Worm (Caenorhabditis elegans) whole organism, late embryonic: ENCODE data around the gene C43C3.4.

Experiments
- K02D7.2 ChIP-seq: sonication (generic microtip); optimal IDR thresholded peaks from 2 replicates; lab custom pipeline; 2017; ENCODE audit warnings: mild to moderate bottlenecking, missing genetic modification characterization, missing compliant biosample characterization
- K09A11.1 ChIP-seq: sonication (generic microtip); optimal IDR thresholded peaks from 2 replicates; lab custom pipeline; 2017; ENCODE audit warnings: antibody characterized with exemption, mild to moderate bottlenecking, missing genetic modification characterization, missing compliant biosample characterization; ENCODE audit not compliant: insufficient read depth
- T23F11.4 ChIP-seq: fragments of 200-800 bp; sonication (Bioruptor generic); optimal IDR thresholded peaks from 2 replicates; lab custom pipeline; 2018; ENCODE audit warnings: mild to moderate bottlenecking, missing genetic modification characterization, missing compliant biosample characterization
- ceh-18 ChIP-seq: sonication (generic microtip); optimal IDR thresholded peaks from 2 replicates; lab custom pipeline; 2016; ENCODE audit warnings: missing genetic modification characterization, missing compliant biosample characterization
- ceh-19 ChIP-seq: fragments of 200-800 bp; sonication (Bioruptor generic); optimal IDR thresholded peaks from 2 replicates; lab custom pipeline; 2018; ENCODE audit warnings: mild to moderate bottlenecking, missing genetic modification characterization, missing compliant biosample characterization
- ceh-31 ChIP-seq: sonication (generic microtip); optimal IDR thresholded peaks from 2 replicates; lab custom pipeline; 2016; ENCODE audit warnings: missing genetic modification characterization, missing compliant biosample characterization
- ceh-48 ChIP-seq: sonication (generic microtip); optimal IDR thresholded peaks from 2 replicates; lab custom pipeline; 2016; ENCODE audit warnings: missing genetic modification characterization, inconsistent platforms, missing compliant biosample characterization
- elt-2 ChIP-seq: sonication (generic microtip); optimal IDR thresholded peaks from 2 replicates; lab custom pipeline; 2016; ENCODE audit warnings: missing genetic modification reagents, missing genetic modification characterization, missing compliant biosample characterization
- elt-4 ChIP-seq: sonication (generic microtip); optimal IDR thresholded peaks from 2 replicates; lab custom pipeline; 2016; ENCODE audit warnings: missing genetic modification characterization, missing compliant biosample characterization
- ets-4 ChIP-seq: sonication (generic microtip); optimal IDR thresholded peaks from 2 replicates; lab custom pipeline; 2016; ENCODE audit warnings: missing genetic modification characterization, missing compliant biosample characterization
- fkh-6 ChIP-seq: sonication (generic microtip); optimal IDR thresholded peaks from 2 replicates; lab custom pipeline; 2016; ENCODE audit warnings: missing genetic modification characterization, missing compliant biosample characterization
- hlh-13 ChIP-seq: fragments of 200-800 bp; sonication (Bioruptor generic); optimal IDR thresholded peaks from 2 replicates; lab custom pipeline; 2018; ENCODE audit warnings: mild to moderate bottlenecking, missing genetic modification characterization, missing compliant biosample characterization
- hlh-15 ChIP-seq: sonication (generic microtip); optimal IDR thresholded peaks from 2 replicates; lab custom pipeline; 2016; ENCODE audit warnings: missing genetic modification characterization, missing compliant biosample characterization
- hlh-6 ChIP-seq: sonication (generic microtip); optimal IDR thresholded peaks from 2 replicates; lab custom pipeline; 2016; ENCODE audit warnings: missing genotype, missing genetic modification characterization, missing compliant biosample characterization
- hlh-8 ChIP-seq: sonication (generic microtip); optimal IDR thresholded peaks from 2 replicates; lab custom pipeline; 2016; ENCODE audit warnings: missing genotype, missing genetic modification characterization, missing compliant biosample characterization
- lim-6 ChIP-seq: sonication (generic microtip); optimal IDR thresholded peaks from 2 replicates; lab custom pipeline; 2016; ENCODE audit warnings: missing genetic modification characterization, missing compliant biosample characterization
- madf-2 ChIP-seq: sonication (generic microtip); optimal IDR thresholded peaks from 2 replicates; lab custom pipeline; 2017; ENCODE audit warnings: missing genetic modification characterization, missing compliant biosample characterization
- nhr-232 ChIP-seq: sonication (generic microtip); optimal IDR thresholded peaks from 2 replicates; lab custom pipeline; 2016; ENCODE audit warnings: missing genetic modification characterization, missing compliant biosample characterization
- npax-4 ChIP-seq: sonication (generic microtip); optimal IDR thresholded peaks from 2 replicates; lab custom pipeline; 2016; ENCODE audit warnings: missing genetic modification characterization, missing compliant biosample characterization
- odd-2 ChIP-seq: sonication (generic microtip); optimal IDR thresholded peaks from 2 replicates; lab custom pipeline; 2017; ENCODE audit warnings: antibody characterized with exemption, mild to moderate bottlenecking, missing genetic modification characterization, missing compliant biosample characterization
- pag-3 ChIP-seq: sonication (generic microtip); optimal IDR thresholded peaks from 2 replicates; lab custom pipeline; 2016; ENCODE audit warnings: missing compliant biosample characterization, missing genetic modification characterization, borderline replicate concordance
- pat-9 ChIP-seq: fragments of 200-800 bp; sonication (Bioruptor generic); optimal IDR thresholded peaks from 2 replicates; lab custom pipeline; 2018; ENCODE audit warnings: mild to moderate bottlenecking, missing genetic modification characterization, moderate library complexity, missing compliant biosample characterization
- pha-2 ChIP-seq: sonication (generic microtip); optimal IDR thresholded peaks from 2 replicates; lab custom pipeline; 2017; ENCODE audit warnings: mild to moderate bottlenecking, missing genetic modification characterization, missing compliant biosample characterization
- pha-4 ChIP-seq: fragments of 150-350 bp; optimal IDR thresholded peaks from 2 replicates; lab custom pipeline; 2018; ENCODE audit warnings: missing biosample characterization, missing genetic modification reagents, missing genetic modification characterization
- sdc-2 ChIP-seq: sonication (generic microtip); optimal IDR thresholded peaks from 2 replicates; lab custom pipeline; 2016; ENCODE audit warnings: missing genotype, missing genetic modification characterization, missing compliant biosample characterization
- sox-2 ChIP-seq: fragments of 200-800 bp; sonication (Bioruptor generic); IDR thresholded peaks from 2 replicates; pipeline ENCODE4 v1.3.6; 2022; ENCODE audit warnings: missing genetic modification reagents, missing genetic modification characterization, missing compliant biosample characterization
- sox-4 ChIP-seq: sonication (generic microtip); optimal IDR thresholded peaks from 2 replicates; lab custom pipeline; 2017; ENCODE audit warnings: mild to moderate bottlenecking, missing genetic modification characterization, inconsistent platforms, missing compliant biosample characterization
- syd-9 ChIP-seq: sonication (generic microtip); optimal IDR thresholded peaks from 2 replicates; lab custom pipeline; 2016; ENCODE audit warnings: mild to moderate bottlenecking, missing genetic modification characterization, moderate library complexity, missing compliant biosample characterization
- tbx-7 ChIP-seq: sonication (generic microtip); optimal IDR thresholded peaks from 2 replicates; lab custom pipeline; 2016; ENCODE audit warnings: missing genotype, missing genetic modification characterization, missing compliant biosample characterization
- ttx-3 ChIP-seq: sonication (generic microtip); optimal IDR thresholded peaks from 2 replicates; lab custom pipeline; 2016; ENCODE audit warnings: missing genetic modification reagents, missing genetic modification characterization, missing compliant biosample characterization
- unc-42 ChIP-seq: sonication (generic microtip); optimal IDR thresholded peaks from 2 replicates; lab custom pipeline; 2016; ENCODE audit warnings: missing genotype, missing genetic modification characterization, missing compliant biosample characterization
- unc-55 ChIP-seq: sonication (generic microtip); optimal IDR thresholded peaks from 2 replicates; lab custom pipeline; 2017; ENCODE audit warnings: missing biosample characterization, missing genetic modification reagents, missing genetic modification characterization
- zip-5 ChIP-seq: sonication (generic microtip); optimal IDR thresholded peaks from 2 replicates; lab custom pipeline; 2016; ENCODE audit warnings: missing genetic modification characterization, missing compliant biosample characterization
- ztf-16 ChIP-seq: sonication (generic microtip); optimal IDR thresholded peaks from 2 replicates; lab custom pipeline; 2017; ENCODE audit warnings: missing genetic modification characterization, missing compliant biosample characterization

C43C3.4 gene

DNA sequence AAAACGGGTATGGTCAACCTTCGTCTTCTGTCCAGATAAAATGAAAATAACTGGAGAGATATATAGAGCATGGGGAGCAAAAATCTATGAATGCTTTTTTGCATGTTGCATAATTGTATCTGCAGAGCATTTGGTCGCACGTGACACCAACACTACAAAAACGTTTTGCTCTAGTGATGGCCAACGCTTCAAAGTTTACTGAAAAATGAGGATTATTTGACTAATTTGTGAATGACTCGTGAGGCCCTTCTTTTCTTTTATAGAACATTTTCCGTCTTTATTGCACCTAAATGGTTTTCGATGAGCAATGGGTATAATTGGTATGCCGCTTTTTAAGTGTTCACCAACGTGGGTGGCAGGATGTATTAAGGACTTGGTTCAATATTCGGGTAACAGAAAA is 21.2 kb downstream of the C43C3.4 start:
- no peak for TF ChIP-seq hlh-15 (tag; lab: Kevin White, UChicago)
- TF ChIP-seq hlh-13 (GFP tag; lab: Kevin White, UChicago), result no peak
- TF ChIP-seq elt-2 (tag; lab: Kevin White, UChicago), result no peak
- TF ChIP-seq unc-42 (tag; lab: Kevin White, UChicago), result no peak
- no peak for TF ChIP-seq elt-4 (tag; lab: Kevin White, UChicago)
- TF ChIP-seq sdc-2 (tag; lab: Kevin White, UChicago), result no peak
- no peak for TF ChIP-seq lim-6 (tag; lab: Kevin White, UChicago)
- TF ChIP-seq hlh-6, result no peak
- TF ChIP-seq fkh-6 (tag; lab: Kevin White, UChicago), result no peak
- no peak for TF ChIP-seq pha-2 (tag; lab: Kevin White, UChicago)
- no peak for TF ChIP-seq ceh-31 (tag; lab: Kevin White, UChicago)
- no peak for TF ChIP-seq pha-4 (tag; lab: Kevin White, UChicago)
- no peak for TF ChIP-seq ets-4 (tag; lab: Kevin White, UChicago)
- no peak for TF ChIP-seq ttx-3 (tag; lab: Kevin White, UChicago)
- no peak for TF ChIP-seq npax-4 (tag; lab: Kevin White, UChicago)
- no peak for TF ChIP-seq hlh-8 (tag; lab: Kevin White, UChicago)
- TF ChIP-seq pat-9 (tag; lab: Kevin White, UChicago), result no peak
- TF ChIP-seq ceh-19, result no peak

DNA sequence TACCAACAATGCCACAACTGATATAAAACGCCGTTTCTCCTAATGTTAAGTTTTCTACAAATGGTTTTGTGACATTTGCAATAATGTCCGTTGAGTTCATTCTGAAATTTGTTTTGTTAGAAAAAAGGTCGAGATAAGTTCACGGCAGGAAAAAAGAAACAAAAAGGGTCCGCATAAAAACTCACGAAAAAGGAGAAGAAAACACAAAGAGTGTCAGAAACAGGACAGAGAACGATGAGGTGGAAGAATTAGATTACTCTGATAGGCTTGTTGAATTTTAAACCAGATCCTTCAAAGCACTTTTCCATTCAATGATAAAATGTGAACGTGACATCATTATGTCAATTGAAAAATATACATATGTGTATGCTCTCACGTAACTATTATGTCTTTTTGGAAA is 21.7 kb downstream of the C43C3.4 start, which contains the start of gene aex-2:
Gene aex-2, minus strand, starts transcription at position 101 of the 400 bp plus-strand sequence.
- TF ChIP-seq K02D7.2 (tag; lab: Kevin White, UChicago), result no peak
- no peak for TF ChIP-seq K09A11.1 (tag; lab: Kevin White, UChicago)
- TF ChIP-seq odd-2, result no peak
- no peak for TF ChIP-seq zip-5 (tag; lab: Kevin White, UChicago)
- TF ChIP-seq ttx-3 (tag; lab: Kevin White, UChicago), result no peak
- no peak for TF ChIP-seq nhr-232 (tag; lab: Kevin White, UChicago)
- no peak for TF ChIP-seq tbx-7 (tag; lab: Kevin White, UChicago)
- no peak for TF ChIP-seq hlh-6
- no peak for TF ChIP-seq madf-2 (tag; lab: Kevin White, UChicago)
- no peak for TF ChIP-seq lim-6 (tag; lab: Kevin White, UChicago)
- no peak for TF ChIP-seq hlh-15 (tag; lab: Kevin White, UChicago)
- TF ChIP-seq ztf-16 (tag; lab: Kevin White, UChicago), result no peak
- TF ChIP-seq unc-55 (GFP tag; lab: Kevin White, UChicago), result no peak
- no peak for TF ChIP-seq ceh-48 (tag; lab: Kevin White, UChicago)
- no peak for TF ChIP-seq ets-4 (tag; lab: Kevin White, UChicago)
- no peak for TF ChIP-seq sox-2 (GFP tag; lab: Robert Waterston, UW)
- TF ChIP-seq sox-4, result no peak
- TF ChIP-seq ceh-18 (tag; lab: Kevin White, UChicago), result no peak
- no peak for TF ChIP-seq T23F11.4 (GFP tag; lab: Kevin White, UChicago)
- TF ChIP-seq hlh-8 (tag; lab: Kevin White, UChicago), result no peak

DNA sequence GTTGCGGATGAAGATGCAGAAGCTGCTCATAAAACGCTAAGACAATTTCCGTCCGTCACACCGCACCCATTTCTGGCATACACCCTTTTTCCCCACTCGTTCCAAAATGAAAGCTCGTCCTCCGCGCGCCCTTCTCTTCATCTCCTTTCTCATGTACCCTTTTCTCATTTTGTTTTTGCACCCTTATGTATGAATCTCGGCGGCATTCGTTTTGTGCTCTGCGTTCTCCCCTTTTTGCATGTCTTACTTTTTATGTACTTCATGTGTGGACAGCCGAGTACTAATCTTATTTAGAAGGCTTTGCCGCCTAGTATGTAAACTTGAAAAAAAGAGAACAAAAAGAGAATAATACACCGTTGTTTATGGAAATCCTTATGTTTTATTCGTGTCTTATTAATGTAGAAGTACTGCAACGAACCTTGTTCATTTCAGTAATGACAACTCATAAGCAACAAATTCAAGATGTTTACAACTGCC is 26.6 kb downstream of the C43C3.4 start, which contains the start of gene F34H10.4:
Gene F34H10.4, plus strand, starts transcription at position 427 of the 477 bp plus-strand sequence.
- TF ChIP-seq hlh-8 (tag; lab: Kevin White, UChicago) (no peak), madf-2 (tag; lab: Kevin White, UChicago) (no peak), tbx-7 (tag; lab: Kevin White, UChicago) (no peak), unc-42 (tag; lab: Kevin White, UChicago) (peak; percentile 62), syd-9 (tag; lab: Kevin White, UChicago) (no peak), K02D7.2 (tag; lab: Kevin White, UChicago) (no peak), pag-3 (no peak)
